Worm (Caenorhabditis elegans) whole organism, young adult: ENCODE data around the gene cutl-26.
A peak's percentile ranks its signal among the peaks of the same experiment; 100 is the strongest.

Experiments used
- B0336.3 ChIP-seq: fragments of 200-800 bp; sonication (Bioruptor generic); IDR thresholded peaks from 2 replicates; pipeline ENCODE4 v1.3.6; 2022; ENCODE audit warnings: missing genetic modification characterization, missing compliant biosample characterization
- D2030.7 ChIP-seq: fragments of 200-800 bp; sonication (Bioruptor generic); IDR thresholded peaks from 2 replicates; pipeline ENCODE4 v1.3.6; 2022; ENCODE audit warnings: missing genetic modification reagents, missing genetic modification characterization, missing compliant biosample characterization
- F10E7.11 ChIP-seq: sonication (generic microtip); optimal IDR thresholded peaks from 2 replicates; lab custom pipeline; 2017; ENCODE audit warnings: mild to moderate bottlenecking, missing genetic modification characterization, moderate library complexity, missing compliant biosample characterization
- F22D6.2 ChIP-seq: sonication (generic microtip); optimal IDR thresholded peaks from 2 replicates; lab custom pipeline; 2016; ENCODE audit warnings: mild to moderate bottlenecking, missing genetic modification characterization, missing compliant biosample characterization
- F33H1.4 ChIP-seq: fragments of 200-800 bp; sonication (Bioruptor generic); IDR thresholded peaks from 2 replicates; pipeline ENCODE4 v1.3.6; 2022; ENCODE audit warnings: missing genetic modification reagents, missing genetic modification characterization, missing compliant biosample characterization
- F39B2.1 ChIP-seq: fragments of 200-800 bp; sonication (Bioruptor generic); IDR thresholded peaks from 2 replicates; pipeline ENCODE4 v1.3.6; 2022; ENCODE audit warnings: missing genetic modification reagents, missing genetic modification characterization, missing compliant biosample characterization
- F49E8.2 ChIP-seq: sonication (generic microtip); optimal IDR thresholded peaks from 3 replicates; lab custom pipeline; 2017; ENCODE audit warnings: missing genetic modification characterization, mild to moderate bottlenecking, missing compliant biosample characterization, antibody characterized with exemption, moderate library complexity; ENCODE audit not compliant: insufficient read depth
- F52B5.7 ChIP-seq: sonication (generic microtip); optimal IDR thresholded peaks from 2 replicates; lab custom pipeline; 2016; ENCODE audit warnings: mild to moderate bottlenecking, missing genetic modification characterization, missing compliant biosample characterization
- F55B11.4 ChIP-seq: sonication (generic microtip); optimal IDR thresholded peaks from 2 replicates; lab custom pipeline; 2016; ENCODE audit warnings: missing compliant biosample characterization, missing genetic modification characterization, borderline replicate concordance; ENCODE audit not compliant: insufficient read depth
- Y53G8AR.9 ChIP-seq: fragments of 200-800 bp; sonication (Bioruptor generic); conservative IDR thresholded peaks from 2 replicates; pipeline ENCODE4 v1.3.6; 2022; ENCODE audit warnings: missing genetic modification reagents, missing genetic modification characterization, missing compliant biosample characterization
- Y56A3A.18 ChIP-seq: fragments of 200-800 bp; sonication (Bioruptor generic); IDR thresholded peaks from 2 replicates; pipeline ENCODE4 v1.3.6; 2022; ENCODE audit warnings: missing genetic modification reagents, missing genetic modification characterization, missing compliant biosample characterization
- Y67H2A.10 ChIP-seq: fragments of 200-800 bp; sonication (Bioruptor generic); conservative IDR thresholded peaks from 2 replicates; pipeline ENCODE4 v1.3.6; 2022; ENCODE audit warnings: missing genetic modification reagents, missing genetic modification characterization, missing compliant biosample characterization
- ZK185.1 ChIP-seq: sonication (generic microtip); optimal IDR thresholded peaks from 2 replicates; lab custom pipeline; 2016; ENCODE audit warnings: mild to moderate bottlenecking, missing genetic modification characterization, missing compliant biosample characterization; ENCODE audit not compliant: poor library complexity, severe bottlenecking
- atf-7 ChIP-seq: sonication (generic microtip); optimal IDR thresholded peaks from 2 replicates; lab custom pipeline; 2017; ENCODE audit warnings: mild to moderate bottlenecking, missing genetic modification characterization, missing compliant biosample characterization
- athp-1 ChIP-seq: sonication (generic microtip); optimal IDR thresholded peaks from 2 replicates; lab custom pipeline; 2017; ENCODE audit warnings: mild to moderate bottlenecking, missing genetic modification characterization, missing compliant biosample characterization
- ceh-100 ChIP-seq: fragments of 200-800 bp; sonication (Bioruptor generic); IDR thresholded peaks from 2 replicates; pipeline ENCODE4 v1.3.6; 2022; ENCODE audit warnings: missing genetic modification reagents, missing genetic modification characterization, missing compliant biosample characterization
- ceh-40 ChIP-seq: fragments of 200-800 bp; sonication (Bioruptor generic); IDR thresholded peaks from 2 replicates; pipeline ENCODE4 v1.3.6; 2022; ENCODE audit warnings: missing genetic modification characterization, missing compliant biosample characterization
- die-1 ChIP-seq: sonication (generic microtip); optimal IDR thresholded peaks from 2 replicates; lab custom pipeline; 2016; ENCODE audit warnings: missing genotype, mild to moderate bottlenecking, missing genetic modification characterization, missing compliant biosample characterization
- dox-1 ChIP-seq: fragments of 200-800 bp; sonication (Bioruptor generic); IDR thresholded peaks from 2 replicates; pipeline ENCODE4 v1.3.6; 2022; ENCODE audit warnings: missing genetic modification reagents, missing genetic modification characterization, missing compliant biosample characterization
- egl-18 ChIP-seq: fragments of 200-800 bp; sonication (Bioruptor generic); IDR thresholded peaks from 2 replicates; pipeline ENCODE4 v1.3.6; 2022; ENCODE audit warnings: missing genetic modification reagents, missing genetic modification characterization, missing compliant biosample characterization
- egl-44 ChIP-seq: fragments of 200-800 bp; sonication (Bioruptor generic); IDR thresholded peaks from 2 replicates; pipeline ENCODE4 v1.3.6; 2022; ENCODE audit warnings: missing genetic modification reagents, missing genetic modification characterization, missing compliant biosample characterization
- ekl-4 ChIP-seq: fragments of 200-800 bp; sonication (Bioruptor generic); IDR thresholded peaks from 2 replicates; pipeline ENCODE4 v1.3.6; 2022; ENCODE audit warnings: missing genetic modification reagents, missing genetic modification characterization, missing compliant biosample characterization
- him-1 ChIP-seq: sonication (generic microtip); optimal IDR thresholded peaks from 2 replicates; lab custom pipeline; 2016; ENCODE audit warnings: missing genotype, missing genetic modification reagents, missing genetic modification characterization, missing compliant biosample characterization
- hlh-12 ChIP-seq: sonication (generic microtip); optimal IDR thresholded peaks from 2 replicates; lab custom pipeline; 2016; ENCODE audit warnings: missing genetic modification characterization, missing compliant biosample characterization
- hmg-20 ChIP-seq: fragments of 200-800 bp; sonication (Bioruptor generic); IDR thresholded peaks from 2 replicates; pipeline ENCODE4 v1.3.6; 2022; ENCODE audit warnings: missing genetic modification reagents, missing genetic modification characterization, missing compliant biosample characterization
- hrde-1 ChIP-seq: sonication (generic microtip); optimal IDR thresholded peaks from 2 replicates; lab custom pipeline; 2016; ENCODE audit warnings: missing genetic modification characterization, mild to moderate bottlenecking, missing compliant biosample characterization, moderate library complexity, missing genotype, missing genetic modification reagents, borderline replicate concordance
- let-526 ChIP-seq: fragments of 200-800 bp; sonication (Bioruptor generic); IDR thresholded peaks from 2 replicates; pipeline ENCODE4 v1.3.6; 2022; ENCODE audit warnings: missing genetic modification reagents, missing genetic modification characterization, missing compliant biosample characterization
- lin-40 ChIP-seq: sonication (generic microtip); optimal IDR thresholded peaks from 2 replicates; lab custom pipeline; 2016; ENCODE audit warnings: missing genetic modification characterization, mild to moderate bottlenecking, missing compliant biosample characterization, missing genotype, missing genetic modification reagents
- lin-54 ChIP-seq: fragments of 200-800 bp; sonication (Bioruptor generic); optimal IDR thresholded peaks from 2 replicates; lab custom pipeline; 2018; ENCODE audit warnings: mild to moderate bottlenecking, missing genetic modification characterization, missing compliant biosample characterization
- lir-1 ChIP-seq: fragments of 200-800 bp; sonication (Bioruptor generic); conservative IDR thresholded peaks from 2 replicates; pipeline ENCODE4 v1.3.6; 2022; ENCODE audit warnings: missing genetic modification reagents, missing genetic modification characterization, missing compliant biosample characterization
- madf-3 ChIP-seq: fragments of 200-800 bp; sonication (Bioruptor generic); IDR thresholded peaks from 2 replicates; pipeline ENCODE4 v1.3.6; 2022; ENCODE audit warnings: missing genetic modification reagents, missing genetic modification characterization, missing compliant biosample characterization
- nfya-1 ChIP-seq: sonication (generic microtip); optimal IDR thresholded peaks from 2 replicates; lab custom pipeline; 2017; ENCODE audit warnings: antibody characterized with exemption, missing compliant biosample characterization, missing genetic modification characterization, borderline replicate concordance; ENCODE audit not compliant: insufficient read depth
- nfyb-1 ChIP-seq: fragments of 200-800 bp; sonication (Bioruptor generic); IDR thresholded peaks from 2 replicates; pipeline ENCODE4 v1.3.6; 2022; ENCODE audit warnings: missing genetic modification reagents, missing genetic modification characterization, missing compliant biosample characterization
- nhr-120 ChIP-seq: fragments of 200-800 bp; sonication (Bioruptor generic); IDR thresholded peaks from 2 replicates; pipeline ENCODE4 v1.3.6; 2022; ENCODE audit warnings: missing genetic modification characterization, missing compliant biosample characterization
- nhr-27 ChIP-seq: fragments of 200-800 bp; sonication (Bioruptor generic); optimal IDR thresholded peaks from 2 replicates; lab custom pipeline; 2018; ENCODE audit warnings: mild to moderate bottlenecking, missing genetic modification characterization, moderate library complexity, missing compliant biosample characterization
- pbrm-1 ChIP-seq: fragments of 200-800 bp; sonication (Bioruptor generic); IDR thresholded peaks from 2 replicates; pipeline ENCODE4 v1.3.6; 2022; ENCODE audit warnings: missing genetic modification reagents, missing genetic modification characterization, missing compliant biosample characterization
- rcor-1 ChIP-seq: fragments of 200-800 bp; sonication (Bioruptor generic); IDR thresholded peaks from 2 replicates; pipeline ENCODE4 v1.3.6; 2022; ENCODE audit warnings: missing genetic modification reagents, missing genetic modification characterization, missing compliant biosample characterization
- repo-1 ChIP-seq: sonication (generic microtip); optimal IDR thresholded peaks from 2 replicates; lab custom pipeline; 2017; ENCODE audit warnings: mild to moderate bottlenecking, missing genetic modification characterization, missing compliant biosample characterization
- snpc-1.1 ChIP-seq: sonication (generic microtip); optimal IDR thresholded peaks from 2 replicates; lab custom pipeline; 2017; ENCODE audit warnings: missing genetic modification characterization, mild to moderate bottlenecking, missing compliant biosample characterization, antibody characterized with exemption, moderate library complexity, missing genotype, missing genetic modification reagents; ENCODE audit not compliant: insufficient read depth
- snpc-3.4 ChIP-seq: sonication (generic microtip); optimal IDR thresholded peaks from 2 replicates; lab custom pipeline; 2017; ENCODE audit warnings: missing genetic modification characterization, mild to moderate bottlenecking, missing compliant biosample characterization, antibody characterized with exemption, moderate library complexity, missing genotype, missing genetic modification reagents
- somi-1 ChIP-seq: fragments of 200-800 bp; sonication (Bioruptor generic); optimal IDR thresholded peaks from 2 replicates; lab custom pipeline; 2018; ENCODE audit warnings: mild to moderate bottlenecking, missing genetic modification characterization, missing compliant biosample characterization
- tlf-1 ChIP-seq: fragments of 200-800 bp; sonication (Bioruptor generic); optimal IDR thresholded peaks from 2 replicates; lab custom pipeline; 2018; ENCODE audit warnings: mild to moderate bottlenecking, missing genetic modification characterization, missing compliant biosample characterization
- unc-130 ChIP-seq: sonication (generic microtip); optimal IDR thresholded peaks from 2 replicates; lab custom pipeline; 2016; ENCODE audit warnings: missing genetic modification reagents, missing genetic modification characterization, missing compliant biosample characterization
- zfh-2 ChIP-seq: fragments of 200-800 bp; sonication (Bioruptor generic); conservative IDR thresholded peaks from 2 replicates; pipeline ENCODE4 v1.3.6; 2022; ENCODE audit warnings: missing genetic modification reagents, missing genetic modification characterization, missing compliant biosample characterization
- zim-3 ChIP-seq: sonication (generic microtip); optimal IDR thresholded peaks from 2 replicates; lab custom pipeline; 2017; ENCODE audit warnings: mild to moderate bottlenecking, missing genetic modification characterization, moderate library complexity, missing compliant biosample characterization
- ztf-28 ChIP-seq: fragments of 200-800 bp; sonication (Bioruptor generic); IDR thresholded peaks from 2 replicates; pipeline ENCODE4 v1.3.6; 2022; ENCODE audit warnings: missing genetic modification reagents, missing genetic modification characterization, missing compliant biosample characterization

Gene cutl-26

ce11 chrIV:653138-653848 is 54.2 kb downstream of the cutl-26 start, which contains the start of gene K11H12.1:
Gene K11H12.1 (minus strand): TSS chrIV:653421.
- no peak for TF ChIP-seq nhr-120 (GFP tag; lab: Robert Waterston, UW)
- peak; percentile 64 for TF ChIP-seq snpc-3.4 (tag; lab: Kevin White, UChicago)
- peak; percentile 48 for TF ChIP-seq zim-3 (tag; lab: Kevin White, UChicago)
- 0 out of 2 replicates have a peak, but pooled peaks have one; percentile 44 for TF ChIP-seq ceh-40 (GFP tag; lab: Robert Waterston, UW)
- TF ChIP-seq ZK185.1 (tag; lab: Kevin White, UChicago), result peak; percentile 24
- no peak for TF ChIP-seq die-1 (tag; lab: Kevin White, UChicago)
- TF ChIP-seq egl-18, result 0 out of 2 replicates have a peak, but pooled peaks have one; percentile 3
- peak; percentile 90 for TF ChIP-seq B0336.3
- peak; percentile 58 for TF ChIP-seq ceh-100 (GFP tag; lab: Robert Waterston, UW)
- TF ChIP-seq ekl-4 (GFP tag; lab: Robert Waterston, UW), result peak; percentile 92
- no peak for TF ChIP-seq F22D6.2 (tag; lab: Kevin White, UChicago)
- peak; percentile 11 for TF ChIP-seq F52B5.7 (tag; lab: Kevin White, UChicago)
- TF ChIP-seq F39B2.1 (GFP tag; lab: Robert Waterston, UW), result peak; percentile 95
- TF ChIP-seq F10E7.11 (tag; lab: Kevin White, UChicago), result no peak
- no peak for TF ChIP-seq somi-1 (GFP tag; lab: Kevin White, UChicago)
- no peak for TF ChIP-seq ztf-28 (GFP tag; lab: Robert Waterston, UW)
- TF ChIP-seq zfh-2 (GFP tag; lab: Robert Waterston, UW), result peak; percentile 60
- no peak for TF ChIP-seq lir-1 (GFP tag; lab: Robert Waterston, UW)
- peak; percentile 54 for TF ChIP-seq snpc-1.1 (tag; lab: Kevin White, UChicago)
- peak; percentile 58; the same call in 1 of the 2 replicates for TF ChIP-seq hmg-20 (GFP tag; lab: Robert Waterston, UW)
- TF ChIP-seq Y56A3A.18, result peak; percentile 61; the same call in 1 of the 2 replicates
- TF ChIP-seq Y53G8AR.9 (GFP tag; lab: Robert Waterston, UW), result peak; percentile 66; the same call in 1 of the 2 replicates
- no peak for TF ChIP-seq hlh-12 (tag; lab: Kevin White, UChicago)
- no peak for TF ChIP-seq atf-7 (tag; lab: Kevin White, UChicago)
- 0 out of 2 replicates have a peak, but pooled peaks have one; percentile 22 for TF ChIP-seq egl-44 (GFP tag; lab: Robert Waterston, UW)
- peak; percentile 65 for TF ChIP-seq lin-54 (GFP tag; lab: Kevin White, UChicago)
- TF ChIP-seq pbrm-1 (GFP tag; lab: Robert Waterston, UW), result peak; percentile 50; the same call in 1 of the 2 replicates
- TF ChIP-seq F49E8.2, result peak; percentile 82
- no peak for TF ChIP-seq F55B11.4 (tag; lab: Kevin White, UChicago)
- TF ChIP-seq him-1 (tag; lab: Kevin White, UChicago), result peak; percentile 47
- peak; percentile 48 for TF ChIP-seq hrde-1 (tag; lab: Kevin White, UChicago)
- peak; percentile 53 for TF ChIP-seq tlf-1 (GFP tag; lab: Kevin White, UChicago)
- TF ChIP-seq unc-130, result peak; percentile 26
- no peak for TF ChIP-seq lin-40 (tag; lab: Kevin White, UChicago)
- peak; percentile 47 for TF ChIP-seq athp-1 (tag; lab: Kevin White, UChicago)
- TF ChIP-seq nfyb-1 (GFP tag; lab: Robert Waterston, UW), result 0 out of 2 replicates have a peak, but pooled peaks have one; percentile 39
- no peak for TF ChIP-seq let-526 (GFP tag; lab: Robert Waterston, UW)
- TF ChIP-seq D2030.7 (GFP tag; lab: Robert Waterston, UW), result peak; percentile 42; the same call in 1 of the 2 replicates
- TF ChIP-seq madf-3 (GFP tag; lab: Robert Waterston, UW), result peak; percentile 92
- peak; percentile 27; the same call in 1 of the 2 replicates for TF ChIP-seq F33H1.4 (GFP tag; lab: Robert Waterston, UW)
- peak; percentile 58 for TF ChIP-seq repo-1
- TF ChIP-seq Y67H2A.10 (GFP tag; lab: Robert Waterston, UW), result no peak
- TF ChIP-seq dox-1 (GFP tag; lab: Robert Waterston, UW), result peak; percentile 34; the same call in 1 of the 2 replicates
- TF ChIP-seq rcor-1 (GFP tag; lab: Robert Waterston, UW), result peak; percentile 48; the same call in 1 of the 2 replicates
- TF ChIP-seq nhr-27 (tag; lab: Kevin White, UChicago), result no peak
- TF ChIP-seq nfya-1, result no peak
